Worm (Caenorhabditis elegans): Measurements from ENCODE around the gene ZK945.7.

ce11 chrII:10073986-10074385, 34.3 kb downstream of the ZK945.7 start:
- TF ChIP-seq fkh-6 (tag; optimal IDR thresholded peaks at IDR 0.05), result no peak
- no peak for TF ChIP-seq che-1 (tag; optimal IDR thresholded peaks at IDR 0.05)
- TF ChIP-seq pqm-1 (tag; optimal IDR thresholded peaks at IDR 0.05), result no peak
